Fruit fly (Drosophila melanogaster): Measurements from ENCODE around the gene Gal.

The Gal gene

dm6 chr2L:5982334-5982987 lies 24.2 kb downstream of the Gal start (continued):
- TF ChIP-seq Awh (GFP tag; IDR thresholded peaks at IDR 0.05): no peak
- TF ChIP-seq CG18476 (GFP tag; optimal IDR thresholded peaks at IDR 0.05): no peak
- TF ChIP-seq CG7987 (GFP tag; optimal IDR thresholded peaks at IDR 0.05): peak; percentile 54
- TF ChIP-seq CG3838 (GFP tag; optimal IDR thresholded peaks at IDR 0.05): no peak
- TF ChIP-seq CG10274 (GFP tag; optimal IDR thresholded peaks at IDR 0.05): no peak
- peak; percentile 51 for TF ChIP-seq CG18599 (GFP tag; optimal IDR thresholded peaks at IDR 0.05)
- no peak for TF ChIP-seq sr (GFP tag; IDR thresholded peaks at IDR 0.05)
- no peak for TF ChIP-seq zen (tag; optimal IDR thresholded peaks at IDR 0.05)
- peak; percentile 59 for TF ChIP-seq caup (GFP tag; optimal IDR thresholded peaks at IDR 0.05; ENCODE audit: severe bottlenecking)
- TF ChIP-seq Lhr (GFP tag; optimal IDR thresholded peaks at IDR 0.05): no peak
- TF ChIP-seq CG12391 (tag; optimal IDR thresholded peaks at IDR 0.05): peak; percentile 27
- peak; percentile 8 for TF ChIP-seq sqz (GFP tag; optimal IDR thresholded peaks at IDR 0.05)
- TF ChIP-seq CG10321 (GFP tag; IDR thresholded peaks at IDR 0.05): no peak
- no peak for TF ChIP-seq Dll (GFP tag; IDR thresholded peaks at IDR 0.05; ENCODE audit: partially characterized antibody)
- peak; percentile 38 for TF ChIP-seq lbe (GFP tag; optimal IDR thresholded peaks at IDR 0.05)
- no peak for TF ChIP-seq luna (GFP tag; optimal IDR thresholded peaks at IDR 0.05)
- no peak for TF ChIP-seq CG3065 (GFP tag; optimal IDR thresholded peaks at IDR 0.05)
- no peak for TF ChIP-seq hb (GFP tag; IDR thresholded peaks at IDR 0.05; ENCODE audit: partially characterized antibody)
- TF ChIP-seq MTF-1 (GFP tag; optimal IDR thresholded peaks at IDR 0.05; ENCODE audit: borderline replicate concordance): no peak
- no peak for TF ChIP-seq ssp (GFP tag; IDR thresholded peaks at IDR 0.05)
- no peak for TF ChIP-seq shn (GFP tag; optimal IDR thresholded peaks at IDR 0.05)
- peak; percentile 60 for TF ChIP-seq CG4328 (GFP tag; optimal IDR thresholded peaks at IDR 0.05)
- TF ChIP-seq CG33557 (GFP tag; optimal IDR thresholded peaks at IDR 0.05): peak; percentile 38
- TF ChIP-seq sim (GFP tag; IDR thresholded peaks at IDR 0.05): no peak
- peak; percentile 34 for TF ChIP-seq odd (GFP tag; optimal IDR thresholded peaks at IDR 0.05)
- peak; percentile 61 for TF ChIP-seq pb (GFP tag; optimal IDR thresholded peaks at IDR 0.05)
- no peak for TF ChIP-seq yki (optimal IDR thresholded peaks at IDR 0.05)
- no peak for TF ChIP-seq ase (GFP tag; IDR thresholded peaks at IDR 0.05)
- TF ChIP-seq Bdp1 (GFP tag; optimal IDR thresholded peaks at IDR 0.05): no peak
- peak; percentile 34 for TF ChIP-seq CG10431 (GFP tag; optimal IDR thresholded peaks at IDR 0.05)
- TF ChIP-seq inv (GFP tag; IDR thresholded peaks at IDR 0.05; ENCODE audit: partially characterized antibody): no peak
- peak; percentile 44 for TF ChIP-seq scrt (GFP tag; optimal IDR thresholded peaks at IDR 0.05)
- no peak for TF ChIP-seq ranshi (GFP tag; IDR thresholded peaks at IDR 0.05)
- peak; percentile 23 for TF ChIP-seq Mes4 (GFP tag; optimal IDR thresholded peaks at IDR 0.05)
- no peak for TF ChIP-seq Doc2 (GFP tag; IDR thresholded peaks at IDR 0.05)
- TF ChIP-seq bsh (GFP tag; optimal IDR thresholded peaks at IDR 0.05): peak in 1 of 2 experiments; percentile 8
- TF ChIP-seq trem (tag; optimal IDR thresholded peaks at IDR 0.05): peak; percentile 27
- TF ChIP-seq CTCF (GFP tag; optimal IDR thresholded peaks at IDR 0.05): peak; percentile 35
- TF ChIP-seq CG18011 (GFP tag; optimal IDR thresholded peaks at IDR 0.05): no peak
- no peak for TF ChIP-seq gcm (GFP tag; optimal IDR thresholded peaks at IDR 0.05)
- TF ChIP-seq CG6854 (GFP tag; optimal IDR thresholded peaks at IDR 0.05): peak; percentile 2
- TF ChIP-seq MESR4 (GFP tag; optimal IDR thresholded peaks at IDR 0.05): peak; percentile 1
- TF ChIP-seq Dip3 (GFP tag; optimal IDR thresholded peaks at IDR 0.05): peak; percentile 69
- no peak for TF ChIP-seq prd (optimal IDR thresholded peaks at IDR 0.05)
- no peak for TF ChIP-seq prd (GFP tag; IDR thresholded peaks at IDR 0.05)
- TF ChIP-seq CG7372 (GFP tag; IDR thresholded peaks at IDR 0.05): no peak
- TF ChIP-seq CG3847 (GFP tag; IDR thresholded peaks at IDR 0.05): no peak
- peak in 1 of 2 experiments; percentile 91 for TF ChIP-seq Hr78 (GFP tag; optimal IDR thresholded peaks at IDR 0.05)
- TF ChIP-seq CG6683 (GFP tag; optimal IDR thresholded peaks at IDR 0.05): no peak
- TF ChIP-seq CG11085 (GFP tag; IDR thresholded peaks at IDR 0.05): no peak

Measured in whole organism, embryonic.